Fruit fly (Drosophila melanogaster) whole organism, embryonic: ENCODE data around the gene CG5928.

ENCODE experiments used
- CG10267 ChIP-seq: fragments of 200-800 bp; sonication (Bioruptor generic); optimal IDR thresholded peaks from 2 replicates; lab custom pipeline; 2018; ENCODE audit warnings: missing biosample characterization, mild to moderate bottlenecking, missing genetic modification characterization, moderate library complexity
- CG12155 ChIP-seq: fragments of 200-800 bp; sonication (Bioruptor generic); optimal IDR thresholded peaks from 3 replicates; lab custom pipeline; 2016; ENCODE audit warnings: missing biosample characterization, missing genetic modification characterization
- CG12236 ChIP-seq: fragments of 200-800 bp; sonication (Bioruptor generic); optimal IDR thresholded peaks from 2 replicates; lab custom pipeline; 2016; ENCODE audit warnings: missing biosample characterization, missing genetic modification characterization
- CG12744 ChIP-seq: fragments of 200-800 bp; sonication (Bioruptor generic); optimal IDR thresholded peaks from 2 replicates; lab custom pipeline; 2016; ENCODE audit warnings: missing biosample characterization, missing genetic modification characterization
- CG13123 ChIP-seq: fragments of 200-800 bp; sonication (Bioruptor generic); optimal IDR thresholded peaks from 2 replicates; lab custom pipeline; 2016; ENCODE audit warnings: missing biosample characterization, missing genetic modification characterization
- CG16863 ChIP-seq: fragments of 200-800 bp; sonication (Bioruptor generic); optimal IDR thresholded peaks from 3 replicates; lab custom pipeline; 2016; ENCODE audit warnings: missing biosample characterization, missing genetic modification characterization
- CG17186 ChIP-seq: fragments of 200-800 bp; sonication (Bioruptor generic); optimal IDR thresholded peaks from 3 replicates; lab custom pipeline; 2017; ENCODE audit warnings: missing biosample characterization, missing genetic modification reagents, missing genetic modification characterization
- CG17359 ChIP-seq: fragments of 200-800 bp; sonication (Bioruptor generic); optimal IDR thresholded peaks from 3 replicates; lab custom pipeline; 2018; ENCODE audit warnings: missing biosample characterization, mild to moderate bottlenecking, missing genetic modification characterization, moderate library complexity
- CG18619 ChIP-seq: fragments of 200-800 bp; sonication (Bioruptor generic); optimal IDR thresholded peaks from 3 replicates; lab custom pipeline; 2017; ENCODE audit warnings: missing biosample characterization, mild to moderate bottlenecking, missing genetic modification characterization
- CG4854 ChIP-seq: fragments of 200-800 bp; sonication (Bioruptor generic); optimal IDR thresholded peaks from 2 replicates; lab custom pipeline; 2016; ENCODE audit warnings: missing biosample characterization, missing genetic modification characterization, inconsistent platforms
- CG5180 ChIP-seq: fragments of 200-800 bp; sonication (Bioruptor generic); optimal IDR thresholded peaks from 3 replicates; lab custom pipeline; 2017; ENCODE audit warnings: missing biosample characterization, missing genetic modification characterization, mild to moderate bottlenecking, moderate library complexity, missing genetic modification reagents
- CG7271 ChIP-seq: fragments of 200-800 bp; sonication (Bioruptor generic); optimal IDR thresholded peaks from 2 replicates; lab custom pipeline; 2018; ENCODE audit warnings: missing biosample characterization, mild to moderate bottlenecking, missing genetic modification characterization, moderate library complexity
- CG7372 ChIP-seq: fragments of 200-800 bp; sonication (Bioruptor generic); IDR thresholded peaks from 2 replicates; pipeline ENCODE4 v1.3.6; 2022; ENCODE audit warnings: missing biosample characterization, missing genetic modification characterization
- CG7745 ChIP-seq: fragments of 200-800 bp; sonication (Bioruptor generic); optimal IDR thresholded peaks from 2 replicates; lab custom pipeline; 2018; ENCODE audit warnings: missing biosample characterization, mild to moderate bottlenecking, missing genetic modification characterization, moderate library complexity
- CG8089 ChIP-seq: fragments of 200-800 bp; sonication (Bioruptor generic); optimal IDR thresholded peaks from 3 replicates; lab custom pipeline; 2016; ENCODE audit warnings: missing biosample characterization, missing genetic modification characterization
- CG8924 ChIP-seq: fragments of 200-800 bp; optimal IDR thresholded peaks from 3 replicates; lab custom pipeline; 2019; ENCODE audit warnings: missing biosample characterization, mild to moderate bottlenecking, missing genetic modification characterization, moderate library complexity
- CG9215 ChIP-seq: fragments of 200-800 bp; sonication (Bioruptor generic); IDR thresholded peaks from 2 replicates; pipeline ENCODE4 v1.3.6; 2022; ENCODE audit warnings: missing biosample characterization, missing genetic modification characterization
- CG9609 ChIP-seq: fragments of 200-800 bp; sonication (Bioruptor generic); optimal IDR thresholded peaks from 3 replicates; lab custom pipeline; 2016; ENCODE audit warnings: missing biosample characterization, missing genetic modification characterization
- D19B ChIP-seq: fragments of 200-800 bp; sonication (Bioruptor generic); optimal IDR thresholded peaks from 2 replicates; lab custom pipeline; 2017; ENCODE audit warnings: missing biosample characterization, mild to moderate bottlenecking, missing genetic modification characterization
- Doc2 ChIP-seq: fragments of 200-800 bp; sonication (Bioruptor generic); IDR thresholded peaks from 2 replicates; pipeline ENCODE4 v1.3.6; 2022; ENCODE audit warnings: missing biosample characterization, missing genetic modification characterization
- ERR ChIP-seq: fragments of 200-800 bp; sonication (Bioruptor generic); optimal IDR thresholded peaks from 2 replicates; lab custom pipeline; 2016; ENCODE audit warnings: missing biosample characterization, missing genetic modification characterization
- Fer3 ChIP-seq: fragments of 200-800 bp; sonication (Bioruptor generic); optimal IDR thresholded peaks from 2 replicates; lab custom pipeline; 2018; ENCODE audit warnings: missing biosample characterization, mild to moderate bottlenecking, missing genetic modification characterization, moderate library complexity
- HLH3B ChIP-seq: fragments of 200-800 bp; sonication (Bioruptor generic); IDR thresholded peaks from 2 replicates; pipeline ENCODE4 v1.3.6; 2022; ENCODE audit warnings: missing biosample characterization, missing genetic modification characterization
- HLH54F ChIP-seq: fragments of 200-800 bp; sonication (Bioruptor generic); optimal IDR thresholded peaks from 3 replicates; lab custom pipeline; 2016; ENCODE audit warnings: missing biosample characterization, missing genetic modification characterization
- Hmx ChIP-seq: fragments of 200-800 bp; sonication (Bioruptor generic); optimal IDR thresholded peaks from 2 replicates; lab custom pipeline; 2016; ENCODE audit warnings: missing biosample characterization, missing genetic modification characterization
- Mes4 ChIP-seq: fragments of 200-800 bp; sonication (Bioruptor generic); optimal IDR thresholded peaks from 2 replicates; lab custom pipeline; 2016; ENCODE audit warnings: missing biosample characterization, missing genetic modification characterization
- Neu2 ChIP-seq: fragments of 200-800 bp; sonication (Bioruptor generic); optimal IDR thresholded peaks from 3 replicates; lab custom pipeline; 2016; ENCODE audit warnings: missing biosample characterization, missing genetic modification characterization, borderline replicate concordance
- Oli ChIP-seq: fragments of 200-800 bp; sonication (Bioruptor generic); optimal IDR thresholded peaks from 2 replicates; lab custom pipeline; 2018; ENCODE audit warnings: missing biosample characterization, mild to moderate bottlenecking, missing genetic modification characterization, moderate library complexity
- Pdp1 ChIP-seq, 2 experiments: fragments of 200-800 bp; sonication (Bioruptor generic); optimal IDR thresholded peaks; 3 replicates each; lab custom pipeline; 2016; ENCODE audit warnings: missing biosample characterization in 2 of 2, missing genetic modification characterization in 2 of 2, mild to moderate bottlenecking in 1 of 2, moderate library complexity in 1 of 2
- Ptx1 ChIP-seq: fragments of 200-800 bp; sonication (Bioruptor generic); IDR thresholded peaks from 2 replicates; pipeline ENCODE4 v1.3.6; 2022; ENCODE audit warnings: missing biosample characterization, missing genetic modification characterization
- Taf1 ChIP-seq: fragments of 200-800 bp; sonication (Bioruptor generic); IDR thresholded peaks from 2 replicates; pipeline ENCODE4 v1.3.6; 2022; ENCODE audit warnings: missing biosample characterization, missing genetic modification characterization
- Usf ChIP-seq: fragments of 200-800 bp; sonication (Bioruptor generic); optimal IDR thresholded peaks from 2 replicates; lab custom pipeline; 2017; ENCODE audit warnings: missing genotype, missing biosample characterization, missing genetic modification characterization
- ap ChIP-seq: fragments of 200-800 bp; sonication (Bioruptor generic); IDR thresholded peaks from 2 replicates; pipeline ENCODE4 v1.3.6; 2022; ENCODE audit warnings: missing biosample characterization, missing genetic modification characterization
- ato ChIP-seq: fragments of 200-800 bp; sonication (Bioruptor generic); IDR thresholded peaks from 2 replicates; pipeline ENCODE4 v1.3.6; 2022; ENCODE audit warnings: missing biosample characterization, missing genetic modification characterization; ENCODE audit not compliant: partially characterized antibody
- bbx ChIP-seq: fragments of 200-800 bp; sonication (Bioruptor generic); IDR thresholded peaks from 2 replicates; pipeline ENCODE4 v1.3.6; 2022; ENCODE audit warnings: missing biosample characterization, missing genetic modification characterization; ENCODE audit not compliant: partially characterized antibody
- chm ChIP-seq: fragments of 200-800 bp; sonication (Bioruptor generic); IDR thresholded peaks from 2 replicates; pipeline ENCODE4 v1.3.6; 2022; ENCODE audit warnings: missing biosample characterization, missing genetic modification characterization
- corto ChIP-seq: fragments of 200-800 bp; sonication (Bioruptor generic); optimal IDR thresholded peaks from 2 replicates; lab custom pipeline; 2016; ENCODE audit warnings: missing biosample characterization, mild to moderate bottlenecking, missing genetic modification characterization, moderate library complexity
- danr ChIP-seq: fragments of 200-800 bp; sonication (Bioruptor generic); IDR thresholded peaks from 2 replicates; pipeline ENCODE4 v1.3.6; 2022; ENCODE audit warnings: missing biosample characterization, missing genetic modification characterization
- dati ChIP-seq: fragments of 200-800 bp; sonication (Bioruptor generic); IDR thresholded peaks from 2 replicates; pipeline ENCODE4 v1.3.6; 2022; ENCODE audit warnings: missing biosample characterization, missing genetic modification characterization
- gsb-n ChIP-seq: fragments of 200-800 bp; sonication (Bioruptor generic); optimal IDR thresholded peaks from 3 replicates; lab custom pipeline; 2018; ENCODE audit warnings: missing biosample characterization, mild to moderate bottlenecking, missing genetic modification characterization
- kah ChIP-seq: fragments of 200-800 bp; sonication (Bioruptor generic); optimal IDR thresholded peaks from 2 replicates; lab custom pipeline; 2018; ENCODE audit warnings: missing biosample characterization, mild to moderate bottlenecking, missing genetic modification characterization
- luna ChIP-seq: fragments of 200-800 bp; sonication (Bioruptor generic); optimal IDR thresholded peaks from 2 replicates; lab custom pipeline; 2016; ENCODE audit warnings: missing biosample characterization, missing genetic modification characterization
- maf-S ChIP-seq: fragments of 200-800 bp; sonication (Bioruptor generic); optimal IDR thresholded peaks from 2 replicates; lab custom pipeline; 2016; ENCODE audit warnings: missing biosample characterization, missing genetic modification characterization
- nerfin-2 ChIP-seq: fragments of 200-800 bp; sonication (Bioruptor generic); IDR thresholded peaks from 2 replicates; pipeline ENCODE4 v1.3.6; 2022; ENCODE audit warnings: missing biosample characterization, missing genetic modification characterization; ENCODE audit not compliant: partially characterized antibody
- phol ChIP-seq: fragments of 200-800 bp; sonication (Bioruptor generic); optimal IDR thresholded peaks from 3 replicates; lab custom pipeline; 2018; ENCODE audit warnings: missing biosample characterization, mild to moderate bottlenecking, missing genetic modification characterization, moderate library complexity
- prd ChIP-seq, 3 experiments: fragments of >200 bp in 2 of 3; fragments of 200-800 bp in 1 of 3; sonication (Bioruptor generic) in 1 of 3; optimal IDR thresholded peaks in 2 of 3; IDR thresholded peaks in 1 of 3; 2 replicates in 2 of 3; 3 replicates in 1 of 3; pipeline versions ENCODE4 v1.3.6 to Lab custom; 2017 to 2022; ENCODE audit warnings: missing biosample characterization in 1 of 3, missing genetic modification characterization in 1 of 3
- psq ChIP-seq: fragments of 200-800 bp; sonication (Bioruptor generic); optimal IDR thresholded peaks from 2 replicates; lab custom pipeline; 2017; ENCODE audit warnings: missing biosample characterization, missing genetic modification characterization
- trem ChIP-seq: fragments of 200-800 bp; optimal IDR thresholded peaks from 3 replicates; lab custom pipeline; 2019; ENCODE audit warnings: missing biosample characterization, mild to moderate bottlenecking, missing genetic modification characterization, moderate library complexity
- z ChIP-seq: fragments of 200-800 bp; sonication (Bioruptor generic); IDR thresholded peaks from 3 replicates; pipeline ENCODE4 v1.3.6; 2022; ENCODE audit warnings: missing biosample characterization, missing genetic modification characterization
- zfh2 ChIP-seq: fragments of 200-800 bp; sonication (Bioruptor generic); optimal IDR thresholded peaks from 2 replicates; lab custom pipeline; 2016; ENCODE audit warnings: missing biosample characterization, missing genetic modification characterization

CG5928 gene

DNA sequence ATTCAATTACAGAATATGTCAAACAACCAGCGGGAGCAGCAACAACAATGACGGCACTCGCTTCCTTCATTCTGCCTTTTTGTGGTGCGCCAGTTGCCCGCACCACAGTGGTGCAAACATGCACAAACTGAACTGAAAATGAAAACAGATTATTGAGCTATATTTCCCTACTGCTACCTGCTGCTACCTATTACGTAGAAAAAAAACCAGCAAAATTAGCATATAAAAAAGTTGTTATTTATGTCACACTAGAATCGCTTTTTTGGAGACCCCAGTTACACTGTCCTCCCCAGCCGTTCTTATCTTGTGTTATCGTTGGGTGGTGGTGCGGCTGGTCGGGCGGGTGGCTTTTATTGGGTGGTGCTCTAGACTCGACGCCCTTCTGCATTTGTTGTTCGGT lies 29.8 kb downstream of the CG5928 start (continued):
- peak; percentile 78 for TF ChIP-seq CG9215 (GFP tag; lab: Robert Waterston, UW)
- peak; percentile 82 for TF ChIP-seq Oli
- TF ChIP-seq CG17359 (tag; lab: Kevin White, UChicago), result peak; percentile 85
- TF ChIP-seq CG12155 (GFP tag; lab: Kevin White, UChicago), result peak; percentile 65
- peak; percentile 58 for TF ChIP-seq CG10267 (tag; lab: Kevin White, UChicago)
- peak; percentile 80 for TF ChIP-seq Taf1
- peak; percentile 53 for TF ChIP-seq HLH54F (GFP tag; lab: Kevin White, UChicago)
- peak; percentile 76 for TF ChIP-seq Fer3 (tag; lab: Kevin White, UChicago)
- TF ChIP-seq phol, result peak; percentile 74
- TF ChIP-seq CG9609 (GFP tag; lab: Kevin White, UChicago), result peak; percentile 79
- peak; percentile 29 for TF ChIP-seq luna (GFP tag; lab: Kevin White, UChicago)
- TF ChIP-seq HLH3B (GFP tag; lab: Robert Waterston, UW), result peak; percentile 93
- TF ChIP-seq trem (tag; lab: Kevin White, UChicago), result peak; percentile 51
- peak; percentile 51 for TF ChIP-seq maf-S (GFP tag; lab: Kevin White, UChicago)
- peak; percentile 76 for TF ChIP-seq ap (GFP tag; lab: Robert Waterston, UW)
- TF ChIP-seq CG7271 (tag; lab: Kevin White, UChicago), result no peak
- TF ChIP-seq z (GFP tag; lab: Robert Waterston, UW), result no peak
- TF ChIP-seq kah (GFP tag; lab: Kevin White, UChicago), result peak; percentile 9
- TF ChIP-seq CG4854 (GFP tag; lab: Kevin White, UChicago), result peak; percentile 59
- TF ChIP-seq CG12236, result peak; percentile 47
- peak; percentile 92 for TF ChIP-seq Ptx1 (GFP tag; lab: Robert Waterston, UW)
- TF ChIP-seq CG7745, result no peak
- no peak for TF ChIP-seq CG17186 (GFP tag; lab: Kevin White, UChicago)
- peak; percentile 88 for TF ChIP-seq chm (GFP tag; lab: Robert Waterston, UW)
- peak; percentile 72 for TF ChIP-seq Doc2 (GFP tag; lab: Robert Waterston, UW)
- peak; percentile 51 for TF ChIP-seq CG5180 (GFP tag; lab: Kevin White, UChicago)
- TF ChIP-seq psq (GFP tag; lab: Kevin White, UChicago), result peak; percentile 41
- peak; percentile 7 for TF ChIP-seq CG13123 (GFP tag; lab: Kevin White, UChicago)
- TF ChIP-seq D19B, result peak; percentile 51
- TF ChIP-seq gsb-n (tag; lab: Kevin White, UChicago), result peak; percentile 56
- peak; percentile 66 for TF ChIP-seq CG18619 (GFP tag; lab: Kevin White, UChicago)
- no peak for TF ChIP-seq nerfin-2 (GFP tag; lab: Robert Waterston, UW)
- TF ChIP-seq Mes4 (GFP tag; lab: Kevin White, UChicago), result peak; percentile 70
- peak; percentile 80 for TF ChIP-seq danr (GFP tag; lab: Robert Waterston, UW)
- TF ChIP-seq zfh2 (GFP tag; lab: Kevin White, UChicago), result peak; percentile 59
- TF ChIP-seq CG7372 (GFP tag; lab: Robert Waterston, UW), result peak; percentile 76
- no peak for TF ChIP-seq bbx (GFP tag; lab: Robert Waterston, UW)
- TF ChIP-seq Hmx (GFP tag; lab: Kevin White, UChicago), result peak; percentile 17
- TF ChIP-seq ato, result no peak
- TF ChIP-seq CG12744, result peak; percentile 42
- no peak for TF ChIP-seq Neu2 (GFP tag; lab: Kevin White, UChicago)
- TF ChIP-seq ERR (GFP tag; lab: Kevin White, UChicago), result peak; percentile 83
- peak; percentile 81 for TF ChIP-seq CG16863 (GFP tag; lab: Kevin White, UChicago)
- TF ChIP-seq Usf, result peak; percentile 33
- TF ChIP-seq prd (optimal IDR thresholded peaks at IDR 0.05; lab: Kevin White, UChicago), result no peak
- TF ChIP-seq prd (GFP tag; IDR thresholded peaks at IDR 0.05; lab: Robert Waterston, UW), result peak; percentile 93
- TF ChIP-seq dati (GFP tag; lab: Robert Waterston, UW), result peak; percentile 72
- TF ChIP-seq Pdp1 (GFP tag; optimal IDR thresholded peaks at IDR 0.05; lab: Kevin White, UChicago), result peak; percentile 79 to 84
- TF ChIP-seq corto (GFP tag; lab: Kevin White, UChicago), result peak; percentile 11
- TF ChIP-seq CG8924, result peak; percentile 75
- TF ChIP-seq CG8089 (GFP tag; lab: Kevin White, UChicago), result peak; percentile 69
